Fruit fly (Drosophila melanogaster) Kc167 (cell line): ENCODE results near the gene Btk.

Experiments
- Myc ChIP-seq: fragments of >200 bp; optimal IDR thresholded peaks from 2 replicates; lab custom pipeline; 2017; ENCODE audit warnings: missing external identifiers
- Sin3A ChIP-seq: fragments of >200 bp; optimal IDR thresholded peaks from 2 replicates; lab custom pipeline; 2018; ENCODE audit warnings: missing external identifiers
- h ChIP-seq: fragments of >200 bp; optimal IDR thresholded peaks from 3 replicates; lab custom pipeline; 2018; ENCODE audit warnings: missing external identifiers
- psq ChIP-seq: fragments of >200 bp; optimal IDR thresholded peaks from 2 replicates; lab custom pipeline; 2017; ENCODE audit warnings: missing external identifiers
- ttk ChIP-seq: sonication (Bioruptor generic); optimal IDR thresholded peaks from 2 replicates; lab custom pipeline; 2017; ENCODE audit warnings: missing external identifiers

- TF ChIP-seq psq: no peak
- TF ChIP-seq ttk: no peak
- TF ChIP-seq h (lab: Kevin White, UChicago): no peak
- no peak for TF ChIP-seq Myc (lab: Kevin White, UChicago)
- TF ChIP-seq Sin3A: no peak
Observed at dm6 chr2L:8288087-8288486, 12.8 kb downstream of the Btk start.
